Fruit fly (Drosophila melanogaster): ENCODE results near the gene CG5068.

Gene CG5068

dm6 chr3L:8953199-8953956 lies 33.1 kb upstream of the CG5068 start (continued):
- TF ChIP-seq ss (GFP tag; optimal IDR thresholded peaks at IDR 0.05) (peak; percentile 56 to 58), CG3032 (tag; optimal IDR thresholded peaks at IDR 0.05) (peak; percentile 71), dac (GFP tag; optimal IDR thresholded peaks at IDR 0.05) (peak; percentile 68), Hr39 (GFP tag; optimal IDR thresholded peaks at IDR 0.05) (peak; percentile 29), CG15336 (GFP tag; IDR thresholded peaks at IDR 0.05) (peak; percentile 72; the same call in 1 of the 2 replicates), CG3919 (GFP tag; optimal IDR thresholded peaks at IDR 0.05) (peak; percentile 53), vri (GFP tag; optimal IDR thresholded peaks at IDR 0.05) (peak; percentile 7), OdsH (GFP tag; optimal IDR thresholded peaks at IDR 0.05) (peak; percentile 31), Sox14 (GFP tag; optimal IDR thresholded peaks at IDR 0.05) (peak; percentile 66), dsx (GFP tag; optimal IDR thresholded peaks at IDR 0.05; ENCODE audit: poor library complexity, severe bottlenecking) (peak; percentile 46)

dm6 chr3L:8953962-8954647 lies 32.4 kb upstream of the CG5068 start, which contains the start of the genes CG43783 and orb2:
Gene CG43783 (minus strand): TSS chr3L:8954272.
Gene orb2 (minus strand): TSS chr3L:8954463.
- no peak for TF ChIP-seq CG32006 (GFP tag; optimal IDR thresholded peaks at IDR 0.05)
- TF ChIP-seq CG10631 (GFP tag; optimal IDR thresholded peaks at IDR 0.05) = no peak
- TF ChIP-seq CG8632 (GFP tag; optimal IDR thresholded peaks at IDR 0.05) = no peak
- TF ChIP-seq Smox (GFP tag; optimal IDR thresholded peaks at IDR 0.05) = no peak
- no peak for TF ChIP-seq CG34406 (GFP tag; optimal IDR thresholded peaks at IDR 0.05)
- TF ChIP-seq CG11762 (GFP tag; optimal IDR thresholded peaks at IDR 0.05; ENCODE audit: insufficient read depth) = peak; percentile 1
- TF ChIP-seq Eip78C (GFP tag) = peak; percentile 69

dm6 chr3L:8954648-8955033 lies 31.9 kb upstream of the CG5068 start, which contains the start of gene GNBP3:
Gene GNBP3 (plus strand): TSS chr3L:8955021.
- TF ChIP-seq vri (GFP tag; optimal IDR thresholded peaks at IDR 0.05) = peak; percentile 94
- no peak for TF ChIP-seq pdm3 (GFP tag; optimal IDR thresholded peaks at IDR 0.05)
- peak; percentile 75 for TF ChIP-seq dac (GFP tag; optimal IDR thresholded peaks at IDR 0.05)
- peak; percentile 91 for TF ChIP-seq OdsH (GFP tag; optimal IDR thresholded peaks at IDR 0.05)
- peak; percentile 93 for TF ChIP-seq CG6792 (GFP tag; optimal IDR thresholded peaks at IDR 0.05)
- TF ChIP-seq topi (GFP tag; optimal IDR thresholded peaks at IDR 0.05) = peak; percentile 95
- TF ChIP-seq Sox102F (GFP tag; optimal IDR thresholded peaks at IDR 0.05) = peak; percentile 98
- peak; percentile 92 for TF ChIP-seq CG32006 (GFP tag; optimal IDR thresholded peaks at IDR 0.05)
- TF ChIP-seq CG6163 (GFP tag; IDR thresholded peaks at IDR 0.05) = peak; percentile 97
- TF ChIP-seq CG10669 (GFP tag; optimal IDR thresholded peaks at IDR 0.05) = peak; percentile 89
- peak; percentile 90 for TF ChIP-seq CG6808 (GFP tag; optimal IDR thresholded peaks at IDR 0.05)
- TF ChIP-seq Lpt (GFP tag; optimal IDR thresholded peaks at IDR 0.05) = peak; percentile 84
- TF ChIP-seq CG3032 (tag; optimal IDR thresholded peaks at IDR 0.05) = peak; percentile 91
- TF ChIP-seq CG34406 (GFP tag; optimal IDR thresholded peaks at IDR 0.05) = peak; percentile 93
- peak; percentile 91 for TF ChIP-seq Eip75B (GFP tag; optimal IDR thresholded peaks at IDR 0.05)
- TF ChIP-seq CG7368 (GFP tag; optimal IDR thresholded peaks at IDR 0.05) = peak; percentile 88
- no peak for TF ChIP-seq CG6276 (GFP tag; optimal IDR thresholded peaks at IDR 0.05)
- peak; percentile 90 for TF ChIP-seq CG15336 (GFP tag; IDR thresholded peaks at IDR 0.05)
- TF ChIP-seq CG11294 (GFP tag; IDR thresholded peaks at IDR 0.05) = no peak; the same call in 1 of the 2 replicates
- TF ChIP-seq CG16779 (tag; optimal IDR thresholded peaks at IDR 0.05) = peak; percentile 87
- peak; percentile 91 for TF ChIP-seq Sox14 (GFP tag; optimal IDR thresholded peaks at IDR 0.05)
- peak; percentile 92 for TF ChIP-seq net (GFP tag; optimal IDR thresholded peaks at IDR 0.05)
- TF ChIP-seq fkh (GFP tag; optimal IDR thresholded peaks at IDR 0.05) = peak; percentile 66
- TF ChIP-seq CG11762 (GFP tag; optimal IDR thresholded peaks at IDR 0.05; ENCODE audit: insufficient read depth) = peak; percentile 87
- TF ChIP-seq Ets96B (tag; optimal IDR thresholded peaks at IDR 0.05) = peak; percentile 92
- TF ChIP-seq spab (GFP tag; optimal IDR thresholded peaks at IDR 0.05) = peak; percentile 85
- peak; percentile 94 for TF ChIP-seq Smox (GFP tag; optimal IDR thresholded peaks at IDR 0.05)
- TF ChIP-seq CG1621 (tag; optimal IDR thresholded peaks at IDR 0.05) = peak; percentile 87
- TF ChIP-seq salr (GFP tag; optimal IDR thresholded peaks at IDR 0.05) = peak; percentile 76 to 79
- TF ChIP-seq Hr38 (GFP tag; optimal IDR thresholded peaks at IDR 0.05) = no peak
- TF ChIP-seq CG10631 (GFP tag; optimal IDR thresholded peaks at IDR 0.05) = peak; percentile 92
- peak; percentile 89 for TF ChIP-seq CG31627 (GFP tag; optimal IDR thresholded peaks at IDR 0.05)
- peak; percentile 87 for TF ChIP-seq Hr39 (GFP tag; optimal IDR thresholded peaks at IDR 0.05)
- TF ChIP-seq svp (GFP tag) = peak; percentile 94
- TF ChIP-seq Blimp-1 (GFP tag; optimal IDR thresholded peaks at IDR 0.05) = peak; percentile 86
- peak; percentile 90 for TF ChIP-seq achi (GFP tag; optimal IDR thresholded peaks at IDR 0.05)
- peak; percentile 86 for TF ChIP-seq CG8119 (GFP tag; IDR thresholded peaks at IDR 0.05)
- TF ChIP-seq CG8319 (GFP tag; optimal IDR thresholded peaks at IDR 0.05) = peak; percentile 71

Measured in whole organism, prepupa.